Worm (Caenorhabditis elegans): ENCODE measurements around the gene H23N18.6.

Gene H23N18.6

DNA sequence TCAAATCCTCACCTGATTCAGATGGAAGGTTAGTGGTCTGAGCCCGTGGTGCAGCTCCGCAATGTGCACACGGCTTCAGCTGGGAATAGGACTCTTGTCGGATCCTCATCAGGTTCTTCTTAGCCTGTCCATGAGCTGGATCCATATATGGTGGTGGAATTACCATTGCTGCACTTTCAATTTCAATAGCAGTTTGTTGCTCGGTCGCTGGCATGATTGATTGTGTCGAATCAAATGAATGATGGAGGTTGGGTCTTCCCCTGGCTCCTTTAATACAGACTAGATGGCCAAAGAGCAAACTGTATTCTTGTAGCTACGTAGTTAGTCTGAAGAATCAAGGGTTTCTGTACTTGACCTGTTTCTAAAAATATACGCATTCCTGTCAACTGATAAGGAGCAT, 17.9 kb upstream of the H23N18.6 start, which contains the start of gene C02E7.10:
Gene C02E7.10, minus strand, starts transcription at position 232 of the 400 bp plus-strand sequence.
- TF ChIP-seq repo-1 (tag; optimal IDR thresholded peaks at IDR 0.05) (no peak), rpc-1 (optimal IDR thresholded peaks at IDR 0.05) (no peak), rpc-1 (tag; optimal IDR thresholded peaks at IDR 0.05) (no peak), Y67H2A.10 (GFP tag; conservative IDR thresholded peaks at IDR 0.05) (no peak), sea-2 (GFP tag; IDR thresholded peaks at IDR 0.05) (no peak), F49E8.2 (tag; optimal IDR thresholded peaks at IDR 0.05; ENCODE audit: insufficient read depth) (no peak), Y53F4B.3 (GFP tag; IDR thresholded peaks at IDR 0.05) (no peak), bed-2 (GFP tag; IDR thresholded peaks at IDR 0.05) (no peak), nhr-90 (tag; optimal IDR thresholded peaks at IDR 0.05) (no peak), K12H6.12 (tag; optimal IDR thresholded peaks at IDR 0.05) (no peak), Y95B8A.8 (GFP tag; IDR thresholded peaks at IDR 0.05) (no peak), hsf-1 (GFP tag; IDR thresholded peaks at IDR 0.05) (no peak), ceh-27 (GFP tag; optimal IDR thresholded peaks at IDR 0.05) (no peak), attf-6 (GFP tag; IDR thresholded peaks at IDR 0.05) (no peak), sptf-2 (GFP tag; optimal IDR thresholded peaks at IDR 0.05) (no peak), snpc-3.4 (tag; optimal IDR thresholded peaks at IDR 0.05) (no peak), ceh-58 (GFP tag; IDR thresholded peaks at IDR 0.05) (no peak)

DNA sequence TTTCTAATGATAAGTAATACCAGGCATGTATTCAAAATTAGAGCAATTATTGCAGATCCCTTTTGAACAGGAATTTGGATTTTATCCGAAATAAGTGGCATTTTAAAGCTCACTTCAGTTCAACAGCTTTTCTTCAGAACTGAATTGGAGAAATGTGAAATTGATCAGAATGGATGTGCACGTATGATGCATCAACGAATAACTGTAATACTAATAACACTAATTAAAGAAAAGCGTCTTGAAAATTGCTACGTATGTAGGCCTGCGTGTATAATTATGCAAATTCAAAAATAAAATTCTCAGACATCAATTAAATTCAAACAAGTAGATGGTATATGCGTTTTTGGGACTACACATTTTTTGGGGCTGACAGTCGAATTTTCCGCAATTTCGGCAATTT, 15.0 kb upstream of the H23N18.6 start, which contains the start of gene str-205:
Gene str-205, minus strand, starts transcription at position 101 of the 400 bp plus-strand sequence.
- TF ChIP-seq snpc-1.3 (tag; optimal IDR thresholded peaks at IDR 0.05; ENCODE audit: insufficient read depth): no peak
- no peak for TF ChIP-seq C06A6.2 (GFP tag; conservative IDR thresholded peaks at IDR 0.05)
- TF ChIP-seq nhr-179 (tag; optimal IDR thresholded peaks at IDR 0.05): no peak
- no peak for TF ChIP-seq F52B5.7 (tag; optimal IDR thresholded peaks at IDR 0.05)
- no peak for TF ChIP-seq T07F8.4 (tag; optimal IDR thresholded peaks at IDR 0.05)
- TF ChIP-seq nfyb-1 (GFP tag; IDR thresholded peaks at IDR 0.05): no peak
- no peak for TF ChIP-seq attf-5 (GFP tag; optimal IDR thresholded peaks at IDR 0.05)
- TF ChIP-seq nhr-80 (tag; optimal IDR thresholded peaks at IDR 0.05): no peak
- TF ChIP-seq dox-1 (GFP tag; IDR thresholded peaks at IDR 0.05): no peak
- no peak for TF ChIP-seq Y79H2A.3 (GFP tag; conservative IDR thresholded peaks at IDR 0.05)
- no peak for TF ChIP-seq F55B11.4 (tag; optimal IDR thresholded peaks at IDR 0.05; ENCODE audit: borderline replicate concordance, insufficient read depth)
- no peak for TF ChIP-seq lsy-27 (tag; optimal IDR thresholded peaks at IDR 0.05; ENCODE audit: borderline replicate concordance, insufficient read depth)
- TF ChIP-seq lag-1 (GFP tag; IDR thresholded peaks at IDR 0.05): no peak

DNA sequence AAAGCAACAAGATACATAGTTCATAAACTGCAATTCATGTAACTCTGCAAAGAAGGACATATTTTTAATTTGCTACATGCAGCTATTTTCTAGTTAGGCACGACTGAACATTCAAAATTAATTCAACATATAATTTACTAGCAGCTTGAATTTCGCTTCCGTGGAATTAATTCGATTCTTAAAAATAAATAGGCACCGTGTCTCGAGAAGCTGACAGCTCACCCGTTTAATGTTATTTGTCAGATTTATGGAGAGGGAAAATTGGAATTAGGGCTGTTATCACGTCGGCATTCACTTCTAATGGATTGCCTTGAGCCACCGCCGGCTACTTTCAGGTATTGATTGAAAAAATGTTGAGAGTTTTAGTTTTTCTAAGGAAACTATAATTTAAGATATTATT, 11.5 kb upstream of the H23N18.6 start, which contains the start of gene srh-21:
Gene srh-21, plus strand, starts transcription at position 301 of the 400 bp plus-strand sequence.
- TF ChIP-seq nfyb-1 (GFP tag; IDR thresholded peaks at IDR 0.05) (no peak), gei-17 (GFP tag; optimal IDR thresholded peaks at IDR 0.05) (no peak), sea-2 (GFP tag; IDR thresholded peaks at IDR 0.05) (no peak), atf-7 (tag; optimal IDR thresholded peaks at IDR 0.05) (no peak), T07F8.4 (tag; optimal IDR thresholded peaks at IDR 0.05) (no peak), fkh-3 (tag; optimal IDR thresholded peaks at IDR 0.05) (no peak), nhr-80 (tag; optimal IDR thresholded peaks at IDR 0.05) (no peak), mxl-1 (tag; optimal IDR thresholded peaks at IDR 0.05) (no peak), attf-6 (GFP tag; IDR thresholded peaks at IDR 0.05) (no peak), hsf-1 (GFP tag; IDR thresholded peaks at IDR 0.05) (no peak), zfh-2 (GFP tag; conservative IDR thresholded peaks at IDR 0.05) (no peak), dpl-1 (GFP tag; optimal IDR thresholded peaks at IDR 0.05) (no peak)

All from whole organism, young adult.